Worm (Caenorhabditis elegans) whole organism, late embryonic: ENCODE data around the gene B0303.7.

ENCODE experiments used
- T23F11.4 ChIP-seq: fragments of 200-800 bp; sonication (Bioruptor generic); optimal IDR thresholded peaks from 2 replicates; lab custom pipeline; 2018; ENCODE audit warnings: mild to moderate bottlenecking, missing genetic modification characterization, missing compliant biosample characterization
- ref-2 ChIP-seq: sonication (generic microtip); optimal IDR thresholded peaks from 2 replicates; lab custom pipeline; 2016; ENCODE audit warnings: missing genetic modification characterization, missing compliant biosample characterization
- unc-55 ChIP-seq: sonication (generic microtip); optimal IDR thresholded peaks from 2 replicates; lab custom pipeline; 2017; ENCODE audit warnings: missing biosample characterization, missing genetic modification reagents, missing genetic modification characterization

DNA sequence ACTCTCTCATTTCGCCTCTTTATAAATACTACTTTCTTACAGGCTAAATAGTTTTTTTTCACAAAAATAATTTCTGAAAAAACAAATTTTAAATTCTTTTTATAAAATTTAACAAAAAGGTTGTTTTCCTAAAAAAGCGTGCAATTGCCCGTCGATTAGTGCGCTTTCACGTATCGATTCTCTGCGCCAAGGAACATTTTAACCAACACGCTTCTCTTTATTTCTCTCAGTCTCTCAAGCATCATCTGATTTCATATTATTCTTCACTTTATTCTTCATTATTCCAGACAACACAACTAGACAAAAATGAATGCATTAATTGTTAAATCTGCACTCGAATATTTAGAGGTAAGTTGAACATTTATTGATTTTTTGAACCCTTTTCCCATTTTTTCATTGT is 3.8 kb upstream of the B0303.7 start, which contains the start of gene B0303.4:
- TF ChIP-seq T23F11.4 = no peak
- no peak for TF ChIP-seq unc-55 (GFP tag; lab: Kevin White, UChicago)
- no peak for TF ChIP-seq ref-2 (tag; lab: Kevin White, UChicago)
